Worm (Caenorhabditis elegans) whole organism, L3 larva: Measurements from ENCODE around the gene C33F10.8.

Experiments
- R02D3.7 ChIP-seq: fragments of 150-350 bp; optimal IDR thresholded peaks from 2 replicates; lab custom pipeline; 2014; ENCODE audit warnings: missing biosample characterization, missing genetic modification characterization
- ZK546.5 ChIP-seq: sonication (generic microtip); optimal IDR thresholded peaks from 2 replicates; lab custom pipeline; 2017; ENCODE audit warnings: missing biosample characterization, missing genetic modification characterization
- aly-2 ChIP-seq: fragments of 150-350 bp; optimal IDR thresholded peaks from 2 replicates; lab custom pipeline; 2014; ENCODE audit warnings: missing biosample characterization, missing genetic modification characterization
- ama-1 ChIP-seq: fragments of 150-350 bp; optimal IDR thresholded peaks from 2 replicates; lab custom pipeline; 2018
- ceh-16 ChIP-seq: sonication (generic microtip); optimal IDR thresholded peaks from 2 replicates; lab custom pipeline; 2017; ENCODE audit warnings: missing biosample characterization, missing genetic modification characterization
- ceh-28 ChIP-seq: fragments of 150-350 bp; optimal IDR thresholded peaks from 2 replicates; lab custom pipeline; 2014; ENCODE audit warnings: missing biosample characterization, missing genetic modification reagents, missing genetic modification characterization
- ceh-9 ChIP-seq: sonication (generic microtip); optimal IDR thresholded peaks from 2 replicates; lab custom pipeline; 2018; ENCODE audit warnings: missing biosample characterization, missing genetic modification characterization
- daf-12 ChIP-seq: fragments of 150-350 bp; optimal IDR thresholded peaks from 2 replicates; lab custom pipeline; 2014; ENCODE audit warnings: missing biosample characterization, missing genetic modification reagents, missing genetic modification characterization
- egl-27 ChIP-seq: sonication (generic microtip); optimal IDR thresholded peaks from 4 replicates; lab custom pipeline; 2017; ENCODE audit warnings: missing biosample characterization, missing genetic modification reagents, missing genetic modification characterization
- elt-1 ChIP-seq: fragments of 150-350 bp; optimal IDR thresholded peaks from 2 replicates; lab custom pipeline; 2014; ENCODE audit warnings: missing biosample characterization, missing genetic modification characterization
- elt-2 ChIP-seq: sonication (generic microtip); optimal IDR thresholded peaks from 2 replicates; lab custom pipeline; 2016; ENCODE audit warnings: missing genetic modification reagents, mild to moderate bottlenecking, missing genetic modification characterization, missing compliant biosample characterization
- eor-1 ChIP-seq, 2 experiments: fragments of 150-350 bp; optimal IDR thresholded peaks; 2 replicates each; lab custom pipeline; 2014 to 2018; ENCODE audit warnings: missing biosample characterization in 2 of 2, missing genetic modification characterization in 2 of 2
- fkh-10 ChIP-seq: sonication (generic microtip); optimal IDR thresholded peaks from 2 replicates; lab custom pipeline; 2017; ENCODE audit warnings: missing biosample characterization, missing genetic modification reagents, missing genetic modification characterization
- fkh-2 ChIP-seq: fragments of 150-350 bp; optimal IDR thresholded peaks from 2 replicates; lab custom pipeline; 2014; ENCODE audit warnings: missing biosample characterization, missing genetic modification reagents, missing genetic modification characterization
- fos-1 ChIP-seq: fragments of 150-350 bp; optimal IDR thresholded peaks from 2 replicates; lab custom pipeline; 2014; ENCODE audit warnings: missing biosample characterization, missing genetic modification characterization
- hmg-11 ChIP-seq: sonication (generic microtip); optimal IDR thresholded peaks from 2 replicates; lab custom pipeline; 2016; ENCODE audit warnings: missing genetic modification characterization, missing compliant biosample characterization
- jun-1 ChIP-seq: fragments of 150-350 bp; optimal IDR thresholded peaks from 2 replicates; lab custom pipeline; 2014; ENCODE audit warnings: missing biosample characterization, missing genetic modification reagents, missing genetic modification characterization
- lin-15B ChIP-seq: fragments of 150-350 bp; optimal IDR thresholded peaks from 2 replicates; lab custom pipeline; 2014; ENCODE audit warnings: missing biosample characterization, missing genetic modification characterization
- lin-39 ChIP-seq: fragments of 150-350 bp; optimal IDR thresholded peaks from 2 replicates; lab custom pipeline; 2018; ENCODE audit warnings: missing biosample characterization, missing genetic modification reagents, missing genetic modification characterization
- lsy-12 ChIP-seq: sonication (generic microtip); optimal IDR thresholded peaks from 2 replicates; lab custom pipeline; 2016; ENCODE audit warnings: mild to moderate bottlenecking, missing genetic modification characterization, missing compliant biosample characterization
- mml-1 ChIP-seq: fragments of 150-350 bp; sonication (generic microtip); optimal IDR thresholded peaks from 3 replicates; lab custom pipeline; 2014; ENCODE audit warnings: missing biosample characterization, missing genetic modification characterization
- nfya-1 ChIP-seq: sonication (generic microtip); optimal IDR thresholded peaks from 2 replicates; lab custom pipeline; 2017; ENCODE audit warnings: missing genetic modification characterization, mild to moderate bottlenecking, missing compliant biosample characterization, antibody characterized with exemption, moderate library complexity; ENCODE audit not compliant: insufficient read depth
- nhr-11 ChIP-seq: fragments of 150-350 bp; optimal IDR thresholded peaks from 2 replicates; lab custom pipeline; 2014; ENCODE audit warnings: missing biosample characterization, missing genetic modification characterization
- nhr-12 ChIP-seq: fragments of 150-350 bp; optimal IDR thresholded peaks from 2 replicates; lab custom pipeline; 2014; ENCODE audit warnings: missing biosample characterization, missing genetic modification characterization
- nhr-23 ChIP-seq: fragments of 150-350 bp; optimal IDR thresholded peaks from 2 replicates; lab custom pipeline; 2014; ENCODE audit warnings: missing biosample characterization, missing genetic modification reagents, missing genetic modification characterization
- nhr-25 ChIP-seq: sonication (generic microtip); optimal IDR thresholded peaks from 2 replicates; lab custom pipeline; 2017; ENCODE audit warnings: missing biosample characterization, missing genetic modification characterization
- nhr-28 ChIP-seq: fragments of 150-350 bp; optimal IDR thresholded peaks from 2 replicates; lab custom pipeline; 2014; ENCODE audit warnings: missing biosample characterization, missing genetic modification characterization
- nhr-43 ChIP-seq: sonication (generic microtip); optimal IDR thresholded peaks from 2 replicates; lab custom pipeline; 2016; ENCODE audit warnings: mild to moderate bottlenecking, missing genetic modification characterization, missing compliant biosample characterization; ENCODE audit not compliant: poor library complexity, severe bottlenecking
- nhr-67 ChIP-seq: fragments of 150-350 bp; optimal IDR thresholded peaks from 2 replicates; lab custom pipeline; 2014; ENCODE audit warnings: missing biosample characterization, missing genetic modification characterization
- nhr-77 ChIP-seq: fragments of 150-350 bp; optimal IDR thresholded peaks from 2 replicates; lab custom pipeline; 2014; ENCODE audit warnings: missing biosample characterization, missing genetic modification characterization
- pha-4 ChIP-seq: fragments of 150-350 bp; optimal IDR thresholded peaks from 2 replicates; lab custom pipeline; 2014; ENCODE audit warnings: missing biosample characterization, missing genetic modification reagents, missing genetic modification characterization
- pqm-1 ChIP-seq: fragments of 150-350 bp; optimal IDR thresholded peaks from 2 replicates; lab custom pipeline; 2017; ENCODE audit warnings: missing biosample characterization, missing genetic modification characterization, inconsistent platforms
- skn-1 ChIP-seq: fragments of 150-350 bp; optimal IDR thresholded peaks from 2 replicates; lab custom pipeline; 2014; ENCODE audit warnings: missing biosample characterization, missing genetic modification characterization
- tbx-2 ChIP-seq: sonication (generic microtip); optimal IDR thresholded peaks from 2 replicates; lab custom pipeline; 2016; ENCODE audit warnings: mild to moderate bottlenecking, missing genetic modification characterization, missing compliant biosample characterization
- ztf-11 ChIP-seq: fragments of 150-350 bp; optimal IDR thresholded peaks from 2 replicates; lab custom pipeline; 2014; ENCODE audit warnings: missing biosample characterization, missing genetic modification characterization

The C33F10.8 gene

ce11 chrII:4791272-4791671 lies 33.8 kb downstream of the C33F10.8 start, which contains the start of gene F26G1.1:
Gene F26G1.1 (plus strand): TSS chrII:4791618.
- TF ChIP-seq elt-2 (tag; lab: Kevin White, UChicago), result peak; percentile 45
- peak; percentile 87 for TF ChIP-seq nhr-43
- no peak for TF ChIP-seq aly-2 (tag; lab: Kevin White, UChicago)
- peak; percentile 45 for TF ChIP-seq nhr-23 (tag; lab: Kevin White, UChicago)
- TF ChIP-seq nfya-1 (tag; lab: Kevin White, UChicago), result peak; percentile 61
- TF ChIP-seq fos-1 (tag; lab: Kevin White, UChicago), result no peak
- TF ChIP-seq hmg-11, result peak; percentile 17
- TF ChIP-seq pha-4, result peak; percentile 51
- TF ChIP-seq lsy-12, result peak; percentile 59
- peak; percentile 36 for TF ChIP-seq lin-15B (tag; lab: Kevin White, UChicago)

- TF ChIP-seq egl-27 (tag; lab: Kevin White, UChicago) (no peak), nhr-77 (tag; lab: Kevin White, UChicago) (no peak), eor-1 (tag; optimal IDR thresholded peaks at IDR 0.05; lab: Kevin White, UChicago) (no peak), fkh-2 (no peak), nhr-28 (tag; lab: Kevin White, UChicago) (no peak), fkh-10 (GFP tag; lab: Kevin White, UChicago) (no peak)
Measured at ce11 chrII:4790687-4791086, 34.3 kb downstream of the C33F10.8 start.

ce11 chrII:4789835-4790343 lies 35.1 kb downstream of the C33F10.8 start, which contains the start of gene F26G1.15:
Gene F26G1.15 (plus strand): TSS chrII:4790293.
- TF ChIP-seq daf-12 (tag; lab: Kevin White, UChicago), result no peak
- no peak for TF ChIP-seq ceh-9
- TF ChIP-seq nfya-1 (tag; lab: Kevin White, UChicago), result no peak
- no peak for TF ChIP-seq ceh-28 (tag; lab: Kevin White, UChicago)
- TF ChIP-seq aly-2 (tag; lab: Kevin White, UChicago), result no peak
- no peak for TF ChIP-seq nhr-67 (tag; lab: Kevin White, UChicago)
- TF ChIP-seq hmg-11, result no peak
- TF ChIP-seq elt-2 (tag; lab: Kevin White, UChicago), result no peak
- no peak for TF ChIP-seq nhr-25 (tag; lab: Kevin White, UChicago)
- TF ChIP-seq skn-1 (tag; lab: Kevin White, UChicago), result no peak
- no peak for TF ChIP-seq elt-1 (tag; lab: Kevin White, UChicago)
- no peak for TF ChIP-seq nhr-12 (tag; lab: Kevin White, UChicago)
- no peak for TF ChIP-seq ZK546.5
- TF ChIP-seq mml-1 (tag; lab: Kevin White, UChicago), result no peak
- TF ChIP-seq, all 47 proteins: peak for 0

ce11 chrII:4786181-4786580 lies 38.9 kb downstream of the C33F10.8 start, which contains the start of gene msp-3:
Gene msp-3 (minus strand): TSS chrII:4786281.
- TF ChIP-seq tbx-2 (no peak), pqm-1 (no peak), lin-39 (tag; lab: Kevin White, UChicago) (no peak)

- no peak for TF ChIP-seq eor-1 (tag; optimal IDR thresholded peaks at IDR 0.05; lab: Kevin White, UChicago)
- TF ChIP-seq ceh-16, result no peak
- no peak for TF ChIP-seq egl-27 (tag; lab: Kevin White, UChicago)
Measured at ce11 chrII:4784436-4784835, 40.6 kb downstream of the C33F10.8 start, which contains the start of gene nep-12. Gene nep-12 (minus strand): TSS chrII:4784536.

ce11 chrII:4779753-4780152 lies 45.3 kb downstream of the C33F10.8 start:
- TF ChIP-seq hmg-11, result no peak
- TF ChIP-seq pha-4, result peak; percentile 49
- TF ChIP-seq, all 47 proteins: peak for 1

- no peak for TF ChIP-seq ama-1 (lab: Kevin White, UChicago)
- TF ChIP-seq ztf-11, result no peak
- no peak for TF ChIP-seq nhr-77 (tag; lab: Kevin White, UChicago)
- no peak for TF ChIP-seq aly-2 (tag; lab: Kevin White, UChicago)
- TF ChIP-seq R02D3.7 (tag; lab: Kevin White, UChicago), result no peak
- TF ChIP-seq nhr-11 (tag; lab: Kevin White, UChicago), result no peak
- TF ChIP-seq lsy-12, result no peak
- TF ChIP-seq pqm-1, result peak; percentile 81
- peak; percentile 24 for TF ChIP-seq jun-1 (tag; lab: Kevin White, UChicago)
- no peak for TF ChIP-seq lin-15B (tag; lab: Kevin White, UChicago)
- peak; percentile 94 for TF ChIP-seq elt-2 (tag; lab: Kevin White, UChicago)
Measured at ce11 chrII:4776933-4777332, 48.1 kb downstream of the C33F10.8 start, which contains the start of gene F26G1.11. Gene F26G1.11 (plus strand): TSS chrII:4777137.
